Fruit fly (Drosophila melanogaster) whole organism: ENCODE results near the gene Cda5.

Source experiments
- CG8478 ChIP-seq: fragments of >200 bp; optimal IDR thresholded peaks from 2 replicates; lab custom pipeline; 2018; ENCODE audit warnings: inconsistent platforms
- Dll ChIP-seq: fragments of >200 bp; optimal IDR thresholded peaks from 2 replicates; lab custom pipeline; 2017
- EcR ChIP-seq, 2 experiments: fragments of >200 bp; optimal IDR thresholded peaks; 2 replicates each; lab custom pipeline; 2017; ENCODE audit warnings: missing biosample characterization in 2 of 2, missing genetic modification characterization in 2 of 2, missing genetic modification reagents in 2 of 2
- pan ChIP-seq: fragments of >200 bp; optimal IDR thresholded peaks from 2 replicates; lab custom pipeline; 2017
- psq ChIP-seq: fragments of >200 bp; optimal IDR thresholded peaks from 2 replicates; lab custom pipeline; 2017
- usp ChIP-seq: fragments of >200 bp; optimal IDR thresholded peaks from 2 replicates; lab custom pipeline; 2017; ENCODE audit warnings: missing biosample characterization, missing genetic modification characterization, mixed read lengths

Cda5 gene

dm6 chr2L:35452-35851, 29.8 kb downstream of the Cda5 start:
- no peak for TF ChIP-seq Dll (lab: Kevin White, UChicago)
- no peak for TF ChIP-seq usp (GFP tag; lab: Kevin White, UChicago)
- no peak for TF ChIP-seq CG8478 (lab: Kevin White, UChicago)
- no peak for TF ChIP-seq psq
- TF ChIP-seq pan (lab: Kevin White, UChicago): no peak
- no peak for TF ChIP-seq EcR (GFP tag; optimal IDR thresholded peaks at IDR 0.05; lab: Kevin White, UChicago)

- TF ChIP-seq Dll (lab: Kevin White, UChicago) (no peak), pan (lab: Kevin White, UChicago) (no peak), usp (GFP tag; lab: Kevin White, UChicago) (no peak), CG8478 (lab: Kevin White, UChicago) (no peak), psq (no peak), EcR (GFP tag; optimal IDR thresholded peaks at IDR 0.05; lab: Kevin White, UChicago) (no peak)
These were observed 31.1 kb downstream of the Cda5 start for dm6 chr2L:34054-34453.

dm6 chr2L:25055-25454, 40.1 kb downstream of the Cda5 start, which contains the start of gene Ir21a:
Ir21a (minus strand) TSS chr2L:25155.
- TF ChIP-seq pan (lab: Kevin White, UChicago) (no peak), psq (no peak), CG8478 (lab: Kevin White, UChicago) (no peak)

- TF ChIP-seq pan (lab: Kevin White, UChicago): no peak
These were observed 43.6 kb downstream of the Cda5 start for dm6 chr2L:21587-21986.

dm6 chr2L:5560-5959, 59.6 kb downstream of the Cda5 start:
- TF ChIP-seq CG8478 (lab: Kevin White, UChicago) (peak; percentile 94), pan (lab: Kevin White, UChicago) (no peak)
